Worm (Caenorhabditis elegans) whole organism, young adult: Measurements from ENCODE around the gene rps-30.

Experiments
- F52B5.7 ChIP-seq: sonication (generic microtip); optimal IDR thresholded peaks from 2 replicates; lab custom pipeline; 2016; ENCODE audit warnings: mild to moderate bottlenecking, missing genetic modification characterization, missing compliant biosample characterization
- ceh-91 ChIP-seq: fragments of 200-800 bp; sonication (Bioruptor generic); IDR thresholded peaks from 2 replicates; pipeline ENCODE4 v1.3.6; 2022; ENCODE audit warnings: missing genetic modification reagents, missing genetic modification characterization, missing compliant biosample characterization
- lin-26 ChIP-seq: fragments of 200-800 bp; sonication (Bioruptor generic); IDR thresholded peaks from 2 replicates; pipeline ENCODE4 v1.3.6; 2022; ENCODE audit warnings: missing genetic modification reagents, missing genetic modification characterization, missing compliant biosample characterization
- nhr-90 ChIP-seq: sonication (generic microtip); optimal IDR thresholded peaks from 2 replicates; lab custom pipeline; 2016; ENCODE audit warnings: missing genotype, mild to moderate bottlenecking, missing genetic modification characterization, missing compliant biosample characterization
- snpc-4 ChIP-seq, 5 experiments: fragments of 150-350 bp in 1 of 5; sonication (generic microtip) in 4 of 5; optimal IDR thresholded peaks; 2 replicates each; lab custom pipeline; 2014 to 2018; ENCODE audit warnings: missing genetic modification characterization in 5 of 5, missing biosample characterization in 3 of 5, antibody characterized with exemption in 2 of 5, mild to moderate bottlenecking in 2 of 5, missing compliant biosample characterization in 2 of 5, missing genotype in 2 of 5, moderate library complexity in 2 of 5, missing genetic modification reagents in 1 of 5
- unc-62 ChIP-seq: fragments of 150-350 bp; optimal IDR thresholded peaks from 2 replicates; lab custom pipeline; 2014; ENCODE audit warnings: missing biosample characterization, missing genetic modification reagents, missing genetic modification characterization

ce11 chrV:7798079-7798478 lies 21.7 kb downstream of the rps-30 start, which contains the start of gene ZK742.7:
- TF ChIP-seq ceh-91 (GFP tag; lab: Robert Waterston, UW) (no peak), unc-62 (GFP tag; lab: Kevin White, UChicago) (no peak), nhr-90 (tag; lab: Kevin White, UChicago) (no peak), lin-26 (no peak), F52B5.7 (tag; lab: Kevin White, UChicago) (no peak), snpc-4 (GFP tag; optimal IDR thresholded peaks at IDR 0.05; lab: Kevin White, UChicago) (no peak), snpc-4 (tag; optimal IDR thresholded peaks at IDR 0.05; lab: Kevin White, UChicago) (no peak)
